Fruit fly (Drosophila melanogaster) whole organism, embryonic: Measurements from ENCODE around the gene CG9961.
A peak's percentile ranks its signal among the peaks of the same experiment; 100 is the strongest.

Experiments used
- Abd-B ChIP-seq: fragments of 200-800 bp; sonication (Bioruptor generic); optimal IDR thresholded peaks from 2 replicates; lab custom pipeline; 2018; ENCODE audit warnings: missing biosample characterization, mild to moderate bottlenecking, missing genetic modification characterization, moderate library complexity
- Antp ChIP-seq: fragments of 200-800 bp; sonication (Bioruptor generic); optimal IDR thresholded peaks from 3 replicates; lab custom pipeline; 2016; ENCODE audit warnings: missing biosample characterization, missing genetic modification characterization
- Bdp1 ChIP-seq: fragments of 200-800 bp; sonication (Bioruptor generic); optimal IDR thresholded peaks from 3 replicates; lab custom pipeline; 2016; ENCODE audit warnings: missing biosample characterization, missing genetic modification characterization
- CG10959 ChIP-seq: fragments of 200-800 bp; sonication (Bioruptor generic); IDR thresholded peaks from 2 replicates; pipeline ENCODE4 v1.3.6; 2022; ENCODE audit warnings: missing biosample characterization, missing genetic modification characterization
- CG11093 ChIP-seq: fragments of 200-800 bp; sonication (Bioruptor generic); IDR thresholded peaks from 3 replicates; pipeline ENCODE4 v1.3.6; 2022; ENCODE audit warnings: missing biosample characterization, missing genetic modification characterization
- CG11696 ChIP-seq: fragments of 200-800 bp; sonication (Bioruptor generic); IDR thresholded peaks from 2 replicates; pipeline ENCODE4 v1.3.6; 2022; ENCODE audit warnings: missing biosample characterization, missing genetic modification characterization
- CG15514 ChIP-seq: fragments of 200-800 bp; sonication (Bioruptor generic); optimal IDR thresholded peaks from 3 replicates; lab custom pipeline; 2017; ENCODE audit warnings: missing biosample characterization, missing genetic modification characterization, mild to moderate bottlenecking, moderate library complexity, missing genetic modification reagents
- CG17361 ChIP-seq: fragments of 200-800 bp; sonication (Bioruptor generic); IDR thresholded peaks from 3 replicates; pipeline ENCODE4 v1.3.6; 2022; ENCODE audit warnings: missing biosample characterization, missing genetic modification characterization
- CG1792 ChIP-seq: fragments of 200-800 bp; sonication (Bioruptor generic); optimal IDR thresholded peaks from 2 replicates; lab custom pipeline; 2016; ENCODE audit warnings: missing biosample characterization, missing genetic modification characterization
- CG18476 ChIP-seq: fragments of 200-800 bp; sonication (Bioruptor generic); optimal IDR thresholded peaks from 2 replicates; lab custom pipeline; 2016; ENCODE audit warnings: missing biosample characterization, mild to moderate bottlenecking, missing genetic modification characterization
- CG2120 ChIP-seq: fragments of 200-800 bp; sonication (Bioruptor generic); optimal IDR thresholded peaks from 3 replicates; lab custom pipeline; 2016; ENCODE audit warnings: missing biosample characterization, missing genetic modification characterization
- CG2678 ChIP-seq: fragments of 200-800 bp; sonication (Bioruptor generic); optimal IDR thresholded peaks from 3 replicates; lab custom pipeline; 2019; ENCODE audit warnings: missing biosample characterization, mild to moderate bottlenecking, missing genetic modification characterization, moderate library complexity
- CG2889 ChIP-seq: fragments of 200-800 bp; sonication (Bioruptor generic); IDR thresholded peaks from 3 replicates; pipeline ENCODE4 v1.3.6; 2022; ENCODE audit warnings: missing biosample characterization, missing genetic modification characterization
- CG30431 ChIP-seq: fragments of 200-800 bp; sonication (Bioruptor generic); optimal IDR thresholded peaks from 2 replicates; lab custom pipeline; 2017; ENCODE audit warnings: missing biosample characterization, missing genetic modification characterization
- CG3163 ChIP-seq: fragments of 200-800 bp; sonication (Bioruptor generic); optimal IDR thresholded peaks from 3 replicates; lab custom pipeline; 2016; ENCODE audit warnings: missing biosample characterization, missing genetic modification characterization
- CG3407 ChIP-seq: fragments of 200-800 bp; sonication (Bioruptor generic); optimal IDR thresholded peaks from 2 replicates; lab custom pipeline; 2018; ENCODE audit warnings: missing biosample characterization, mild to moderate bottlenecking, missing genetic modification characterization
- CG4424 ChIP-seq: fragments of 200-800 bp; sonication (Bioruptor generic); optimal IDR thresholded peaks from 3 replicates; lab custom pipeline; 2016; ENCODE audit warnings: missing biosample characterization, missing genetic modification characterization
- CG7372 ChIP-seq: fragments of 200-800 bp; sonication (Bioruptor generic); IDR thresholded peaks from 2 replicates; pipeline ENCODE4 v1.3.6; 2022; ENCODE audit warnings: missing biosample characterization, missing genetic modification characterization
- CG7928 ChIP-seq: fragments of 200-800 bp; sonication (Bioruptor generic); optimal IDR thresholded peaks from 2 replicates; lab custom pipeline; 2017; ENCODE audit warnings: missing biosample characterization, mild to moderate bottlenecking, missing genetic modification characterization
- CTCF ChIP-seq: fragments of 200-800 bp; sonication (Bioruptor generic); optimal IDR thresholded peaks from 2 replicates; lab custom pipeline; 2017; ENCODE audit warnings: missing biosample characterization, mild to moderate bottlenecking, missing genetic modification characterization, moderate library complexity
- D19A ChIP-seq: fragments of 200-800 bp; optimal IDR thresholded peaks from 3 replicates; lab custom pipeline; 2019; ENCODE audit warnings: missing biosample characterization, mild to moderate bottlenecking, missing genetic modification characterization, moderate library complexity
- Dad ChIP-seq: fragments of 200-800 bp; sonication (Bioruptor generic); optimal IDR thresholded peaks from 3 replicates; lab custom pipeline; 2016; ENCODE audit warnings: missing biosample characterization, missing genetic modification characterization
- Dbx ChIP-seq: fragments of 200-800 bp; sonication (Bioruptor generic); IDR thresholded peaks from 3 replicates; pipeline ENCODE4 v1.3.6; 2022; ENCODE audit warnings: missing biosample characterization, missing genetic modification characterization
- Dek ChIP-seq: fragments of 200-800 bp; sonication (Bioruptor generic); optimal IDR thresholded peaks from 3 replicates; lab custom pipeline; 2019; ENCODE audit warnings: missing biosample characterization, mild to moderate bottlenecking, missing genetic modification characterization, moderate library complexity
- Dref ChIP-seq: fragments of 200-800 bp; sonication (Bioruptor generic); IDR thresholded peaks from 2 replicates; pipeline ENCODE4 v1.3.6; 2022; ENCODE audit warnings: missing biosample characterization, missing genetic modification characterization
- Drgx ChIP-seq: fragments of 200-800 bp; sonication (Bioruptor generic); IDR thresholded peaks from 2 replicates; pipeline ENCODE4 v1.3.6; 2022; ENCODE audit warnings: missing biosample characterization, missing genetic modification characterization
- Fer1 ChIP-seq: fragments of 200-800 bp; sonication (Bioruptor generic); optimal IDR thresholded peaks from 2 replicates; lab custom pipeline; 2017; ENCODE audit warnings: missing biosample characterization, mild to moderate bottlenecking, missing genetic modification characterization
- Gug ChIP-seq: fragments of 200-800 bp; sonication (Bioruptor generic); IDR thresholded peaks from 4 replicates; pipeline ENCODE4 v1.3.6; 2022; ENCODE audit warnings: missing biosample characterization, missing genetic modification characterization
- HHEX ChIP-seq: fragments of 200-800 bp; sonication (Bioruptor generic); optimal IDR thresholded peaks from 3 replicates; lab custom pipeline; 2017; ENCODE audit warnings: missing biosample characterization, mild to moderate bottlenecking, missing genetic modification characterization, missing genetic modification reagents
- HmgZ ChIP-seq: fragments of 200-800 bp; sonication (Bioruptor generic); optimal IDR thresholded peaks from 2 replicates; lab custom pipeline; 2018; ENCODE audit warnings: missing biosample characterization, mild to moderate bottlenecking, missing genetic modification characterization
- Max ChIP-seq: fragments of 200-800 bp; sonication (Bioruptor generic); optimal IDR thresholded peaks from 2 replicates; lab custom pipeline; 2016; ENCODE audit warnings: missing biosample characterization, mild to moderate bottlenecking, missing genetic modification characterization
- Myb ChIP-seq: fragments of 200-800 bp; sonication (Bioruptor generic); optimal IDR thresholded peaks from 2 replicates; lab custom pipeline; 2016; ENCODE audit warnings: missing biosample characterization, missing genetic modification characterization
- NfI ChIP-seq: fragments of 200-800 bp; sonication (Bioruptor generic); optimal IDR thresholded peaks from 3 replicates; lab custom pipeline; 2018; ENCODE audit warnings: missing biosample characterization, mild to moderate bottlenecking, missing genetic modification characterization, moderate library complexity
- Pdp1 ChIP-seq, 2 experiments: fragments of 200-800 bp; sonication (Bioruptor generic); optimal IDR thresholded peaks; 3 replicates each; lab custom pipeline; 2016; ENCODE audit warnings: missing biosample characterization in 2 of 2, missing genetic modification characterization in 2 of 2, mild to moderate bottlenecking in 1 of 2, moderate library complexity in 1 of 2
- abd-A ChIP-seq: fragments of 200-800 bp; sonication (Bioruptor generic); optimal IDR thresholded peaks from 3 replicates; lab custom pipeline; 2019; ENCODE audit warnings: missing biosample characterization, mild to moderate bottlenecking, missing genetic modification characterization, moderate library complexity
- al ChIP-seq: fragments of 200-800 bp; sonication (Bioruptor generic); IDR thresholded peaks from 2 replicates; pipeline ENCODE4 v1.3.6; 2022; ENCODE audit warnings: missing biosample characterization, missing genetic modification characterization
- bab2 ChIP-seq: fragments of 200-800 bp; sonication (Bioruptor generic); optimal IDR thresholded peaks from 2 replicates; lab custom pipeline; 2016; ENCODE audit warnings: missing biosample characterization, missing genetic modification characterization
- emc ChIP-seq: fragments of 200-800 bp; sonication (Bioruptor generic); optimal IDR thresholded peaks from 2 replicates; lab custom pipeline; 2016; ENCODE audit warnings: missing biosample characterization, missing genetic modification characterization
- fd96Cb ChIP-seq: fragments of 200-800 bp; sonication (Bioruptor generic); optimal IDR thresholded peaks from 2 replicates; lab custom pipeline; 2018; ENCODE audit warnings: missing biosample characterization, mild to moderate bottlenecking, missing genetic modification characterization, moderate library complexity
- gfzf ChIP-seq: fragments of 200-800 bp; sonication (Bioruptor generic); optimal IDR thresholded peaks from 2 replicates; lab custom pipeline; 2016; ENCODE audit warnings: missing biosample characterization, mild to moderate bottlenecking, missing genetic modification characterization, moderate library complexity
- gro ChIP-seq: fragments of 200-800 bp; sonication (Bioruptor generic); optimal IDR thresholded peaks from 2 replicates; lab custom pipeline; 2016; ENCODE audit warnings: missing biosample characterization, missing genetic modification characterization
- hkb ChIP-seq, 2 experiments: fragments of 200-800 bp in 1 of 2; fragments of >200 bp in 1 of 2; sonication (Bioruptor generic) in 1 of 2; IDR thresholded peaks in 1 of 2; optimal IDR thresholded peaks in 1 of 2; 2 replicates each; pipeline versions ENCODE4 v1.3.6 to Lab custom; 2017 to 2022; ENCODE audit warnings: missing biosample characterization in 1 of 2, missing genetic modification characterization in 1 of 2
- lilli ChIP-seq: fragments of 200-800 bp; sonication (Bioruptor generic); optimal IDR thresholded peaks from 3 replicates; lab custom pipeline; 2016; ENCODE audit warnings: missing biosample characterization, missing genetic modification characterization
- luna ChIP-seq: fragments of 200-800 bp; sonication (Bioruptor generic); optimal IDR thresholded peaks from 2 replicates; lab custom pipeline; 2016; ENCODE audit warnings: missing biosample characterization, missing genetic modification characterization
- nom ChIP-seq: fragments of 200-800 bp; sonication (Bioruptor generic); optimal IDR thresholded peaks from 2 replicates; lab custom pipeline; 2017; ENCODE audit warnings: missing biosample characterization, missing genetic modification characterization, mild to moderate bottlenecking, moderate library complexity, missing genetic modification reagents
- org-1 ChIP-seq: fragments of 200-800 bp; sonication (Bioruptor generic); optimal IDR thresholded peaks from 2 replicates; lab custom pipeline; 2017; ENCODE audit warnings: missing biosample characterization, missing genetic modification characterization
- pfk ChIP-seq: fragments of 200-800 bp; sonication (Bioruptor generic); optimal IDR thresholded peaks from 2 replicates; lab custom pipeline; 2018; ENCODE audit warnings: missing biosample characterization, mild to moderate bottlenecking, missing genetic modification characterization, moderate library complexity
- phol ChIP-seq: fragments of 200-800 bp; sonication (Bioruptor generic); optimal IDR thresholded peaks from 3 replicates; lab custom pipeline; 2018; ENCODE audit warnings: missing biosample characterization, mild to moderate bottlenecking, missing genetic modification characterization, moderate library complexity
- rib ChIP-seq: fragments of 200-800 bp; sonication (Bioruptor generic); IDR thresholded peaks from 2 replicates; pipeline ENCODE4 v1.3.6; 2022; ENCODE audit warnings: missing biosample characterization, missing genetic modification characterization
- slp2 ChIP-seq: fragments of 200-800 bp; sonication (Bioruptor generic); optimal IDR thresholded peaks from 2 replicates; lab custom pipeline; 2016; ENCODE audit warnings: missing biosample characterization, missing genetic modification characterization
- vfl ChIP-seq: fragments of 200-800 bp; sonication (Bioruptor generic); optimal IDR thresholded peaks from 2 replicates; lab custom pipeline; 2016; ENCODE audit warnings: missing biosample characterization, missing genetic modification characterization
- wdn ChIP-seq: fragments of 200-800 bp; sonication (Bioruptor generic); IDR thresholded peaks from 2 replicates; pipeline ENCODE4 v1.3.6; 2022; ENCODE audit warnings: missing biosample characterization, missing genetic modification characterization

Gene CG9961

DNA sequence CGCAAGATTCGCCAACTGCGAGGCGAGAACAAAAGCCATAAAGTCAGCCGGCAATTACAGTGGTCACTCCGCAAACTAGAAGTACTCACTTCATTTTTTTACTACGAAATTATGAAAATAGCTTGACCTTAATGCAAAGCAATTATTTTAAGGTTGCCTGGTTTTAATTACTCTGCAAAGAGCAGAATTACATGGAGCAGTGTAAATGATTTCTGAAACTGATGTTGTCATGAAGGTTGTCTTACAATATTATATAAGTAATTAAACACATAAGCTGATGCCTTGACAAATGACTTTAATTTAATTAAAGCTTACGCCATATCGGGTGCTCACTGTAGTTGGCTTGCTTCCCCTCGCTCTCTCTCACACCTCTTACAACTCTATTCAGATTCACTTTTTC, 10.5 kb downstream of the CG9961 start (continued):
- TF ChIP-seq lilli (GFP tag; lab: Kevin White, UChicago) (peak; percentile 72), CG18476 (no peak), CG10959 (GFP tag; lab: Robert Waterston, UW) (no peak), al (GFP tag; lab: Robert Waterston, UW) (peak; percentile 67), CG4424 (GFP tag; lab: Kevin White, UChicago) (peak; percentile 17), CG30431 (GFP tag; lab: Kevin White, UChicago) (no peak), CG3407 (no peak), Myb (GFP tag; lab: Kevin White, UChicago) (peak; percentile 34), Max (GFP tag; lab: Kevin White, UChicago) (no peak), Abd-B (peak; percentile 41), CG15514 (GFP tag; lab: Kevin White, UChicago) (peak; percentile 45), NfI (GFP tag; lab: Kevin White, UChicago) (peak; percentile 49), CG7928 (peak; percentile 37), CTCF (GFP tag; lab: Kevin White, UChicago) (no peak), Pdp1 (GFP tag; optimal IDR thresholded peaks at IDR 0.05; lab: Kevin White, UChicago) (peak; percentile 22 to 83), emc (no peak), HmgZ (tag; lab: Kevin White, UChicago) (peak; percentile 17), CG1792 (no peak), pfk (GFP tag; lab: Kevin White, UChicago) (no peak), fd96Cb (tag; lab: Kevin White, UChicago) (peak; percentile 26), CG3163 (GFP tag; lab: Kevin White, UChicago) (no peak), Antp (GFP tag; lab: Kevin White, UChicago) (no peak), HHEX (GFP tag; lab: Kevin White, UChicago) (peak; percentile 48), Gug (peak; percentile 4; the same call in 1 of the 4 replicates), gro (peak; percentile 64), Drgx (peak; percentile 73), D19A (peak; percentile 17), vfl (GFP tag; lab: Kevin White, UChicago) (peak; percentile 24), CG11696 (GFP tag; lab: Robert Waterston, UW) (no peak), rib (GFP tag; lab: Robert Waterston, UW) (no peak), hkb (optimal IDR thresholded peaks at IDR 0.05; lab: Kevin White, UChicago) (no peak), hkb (GFP tag; IDR thresholded peaks at IDR 0.05; lab: Robert Waterston, UW) (peak; percentile 31; the same call in 1 of the 2 replicates), luna (GFP tag; lab: Kevin White, UChicago) (no peak), abd-A (tag; lab: Kevin White, UChicago) (no peak), CG11093 (GFP tag; lab: Robert Waterston, UW) (no peak), wdn (GFP tag; lab: Robert Waterston, UW) (peak; percentile 34; the same call in 1 of the 2 replicates), slp2 (GFP tag; lab: Kevin White, UChicago) (peak; percentile 17), Bdp1 (GFP tag; lab: Kevin White, UChicago) (peak; percentile 2), Dbx (GFP tag; lab: Robert Waterston, UW) (peak; percentile 70), phol (tag; lab: Kevin White, UChicago) (peak; percentile 28), CG7372 (GFP tag; lab: Robert Waterston, UW) (peak; percentile 14; the same call in 1 of the 2 replicates), bab2 (peak; percentile 12), Dad (no peak), Dref (GFP tag; lab: Robert Waterston, UW) (no peak), Fer1 (peak; percentile 69), CG17361 (peak; percentile 53; the same call in 1 of the 3 replicates), nom (peak; percentile 77), CG2678 (tag; lab: Kevin White, UChicago) (peak; percentile 73), CG2889 (GFP tag; lab: Robert Waterston, UW) (no peak), org-1 (GFP tag; lab: Kevin White, UChicago) (peak; percentile 24), CG2120 (peak; percentile 86), gfzf (GFP tag; lab: Kevin White, UChicago) (no peak), Dek (tag; lab: Kevin White, UChicago) (peak; percentile 12)
